Worm (Caenorhabditis elegans) whole organism, L4 larva: ENCODE results near the gene asp-16.

Source experiments
- F10B5.3 ChIP-seq: sonication (generic microtip); optimal IDR thresholded peaks from 2 replicates; lab custom pipeline; 2016; ENCODE audit warnings: mild to moderate bottlenecking, missing genetic modification characterization, missing compliant biosample characterization
- F44E2.7 ChIP-seq: fragments of 200-800 bp; sonication (Bioruptor generic); IDR thresholded peaks from 2 replicates; pipeline ENCODE4 v2.1.2; 2022; ENCODE audit warnings: missing genetic modification characterization, missing compliant biosample characterization
- T26A8.4 ChIP-seq: fragments of 200-800 bp; sonication (Bioruptor generic); IDR thresholded peaks from 2 replicates; pipeline ENCODE4 v1.3.6; 2022; ENCODE audit warnings: missing genetic modification characterization, missing compliant biosample characterization
- Y105C5A.15 ChIP-seq: fragments of 200-800 bp; sonication (Bioruptor generic); IDR thresholded peaks from 2 replicates; pipeline ENCODE4 v1.3.6; 2022; ENCODE audit warnings: missing genetic modification characterization, missing compliant biosample characterization
- aha-1 ChIP-seq: fragments of 150-350 bp; peaks from one replicate; lab custom pipeline; 2014; ENCODE audit warnings: missing biosample characterization, missing genetic modification characterization
- aly-2 ChIP-seq: sonication (generic microtip); optimal IDR thresholded peaks from 2 replicates; lab custom pipeline; 2018; ENCODE audit warnings: missing biosample characterization, missing genetic modification characterization
- daf-16 ChIP-seq, 3 experiments: sonication (generic microtip); optimal IDR thresholded peaks; 2 replicates each; lab custom pipeline; 2016 to 2017; ENCODE audit warnings: missing genetic modification characterization in 3 of 3, missing genetic modification reagents in 3 of 3, mild to moderate bottlenecking in 2 of 3, missing compliant biosample characterization in 2 of 3, missing biosample characterization in 1 of 3, moderate library complexity in 1 of 3
- dmd-6 ChIP-seq: fragments of 200-800 bp; sonication (Bioruptor generic); IDR thresholded peaks from 2 replicates; pipeline ENCODE4 v1.3.6; 2022; ENCODE audit warnings: missing genetic modification reagents, missing genetic modification characterization, missing compliant biosample characterization
- dve-1 ChIP-seq: sonication (generic microtip); optimal IDR thresholded peaks from 2 replicates; lab custom pipeline; 2017; ENCODE audit warnings: antibody characterized with exemption, mild to moderate bottlenecking, missing genetic modification characterization, missing compliant biosample characterization; ENCODE audit not compliant: insufficient read depth
- fkh-10 ChIP-seq: fragments of 150-350 bp; optimal IDR thresholded peaks from 2 replicates; lab custom pipeline; 2014; ENCODE audit warnings: missing biosample characterization, missing genetic modification reagents, missing genetic modification characterization
- hlh-11 ChIP-seq: fragments of 200-800 bp; sonication (Bioruptor generic); optimal IDR thresholded peaks from 2 replicates; lab custom pipeline; 2018; ENCODE audit warnings: mild to moderate bottlenecking, missing genetic modification characterization, missing compliant biosample characterization
- lim-7 ChIP-seq: fragments of 200-800 bp; sonication (Bioruptor generic); IDR thresholded peaks from 2 replicates; pipeline ENCODE4 v1.3.6; 2022; ENCODE audit warnings: missing genetic modification characterization, missing compliant biosample characterization
- lin-13 ChIP-seq: fragments of 150-350 bp; optimal IDR thresholded peaks from 2 replicates; lab custom pipeline; 2014; ENCODE audit warnings: missing biosample characterization, missing genetic modification reagents, missing genetic modification characterization
- lin-15B ChIP-seq: fragments of 150-350 bp; sonication (generic microtip); optimal IDR thresholded peaks from 3 replicates; lab custom pipeline; 2014; ENCODE audit warnings: missing biosample characterization, missing genetic modification characterization
- lin-29 ChIP-seq: fragments of 200-800 bp; sonication (Bioruptor generic); IDR thresholded peaks from 2 replicates; pipeline ENCODE4 v1.3.6; 2022; ENCODE audit warnings: missing genetic modification reagents, missing genetic modification characterization, missing compliant biosample characterization
- lin-38 ChIP-seq: fragments of 200-800 bp; sonication (Bioruptor generic); IDR thresholded peaks from 2 replicates; pipeline ENCODE4 v1.3.6; 2022; ENCODE audit warnings: missing genetic modification reagents, missing genetic modification characterization, missing compliant biosample characterization
- lin-39 ChIP-seq: fragments of 150-350 bp; optimal IDR thresholded peaks from 2 replicates; lab custom pipeline; 2014; ENCODE audit warnings: missing biosample characterization, missing genetic modification reagents, missing genetic modification characterization
- madf-9 ChIP-seq: fragments of 200-800 bp; sonication (Bioruptor generic); conservative IDR thresholded peaks from 2 replicates; pipeline ENCODE4 v1.3.6; 2022; ENCODE audit warnings: missing genetic modification reagents, missing genetic modification characterization, missing compliant biosample characterization
- mep-1 ChIP-seq: fragments of 150-350 bp; sonication (generic microtip); optimal IDR thresholded peaks from 3 replicates; lab custom pipeline; 2014; ENCODE audit warnings: missing biosample characterization, missing genetic modification characterization
- mes-2 ChIP-seq: sonication (generic microtip); optimal IDR thresholded peaks from 2 replicates; lab custom pipeline; 2016; ENCODE audit warnings: missing genotype, mild to moderate bottlenecking, missing genetic modification characterization, missing compliant biosample characterization; ENCODE audit not compliant: poor library complexity, severe bottlenecking
- nhr-102 ChIP-seq: sonication (generic microtip); optimal IDR thresholded peaks from 2 replicates; lab custom pipeline; 2016; ENCODE audit warnings: mild to moderate bottlenecking, missing genetic modification characterization, moderate library complexity, missing compliant biosample characterization
- nhr-237 ChIP-seq: sonication (generic microtip); optimal IDR thresholded peaks from 2 replicates; lab custom pipeline; 2017; ENCODE audit warnings: missing biosample characterization, missing genetic modification characterization
- nhr-25 ChIP-seq: sonication (generic microtip); optimal IDR thresholded peaks from 2 replicates; lab custom pipeline; 2017; ENCODE audit warnings: missing genetic modification characterization, mild to moderate bottlenecking, missing compliant biosample characterization, antibody characterized with exemption, moderate library complexity, borderline replicate concordance; ENCODE audit not compliant: insufficient read depth
- nhr-48 ChIP-seq: sonication (generic microtip); optimal IDR thresholded peaks from 2 replicates; lab custom pipeline; 2016; ENCODE audit warnings: mild to moderate bottlenecking, missing genetic modification characterization, missing compliant biosample characterization
- nhr-6 ChIP-seq: fragments of 150-350 bp; optimal IDR thresholded peaks from 2 replicates; lab custom pipeline; 2014; ENCODE audit warnings: missing biosample characterization, missing genetic modification characterization
- nhr-76 ChIP-seq: fragments of 150-350 bp; optimal IDR thresholded peaks from 2 replicates; lab custom pipeline; 2014; ENCODE audit warnings: missing biosample characterization, missing genetic modification characterization
- nhr-77 ChIP-seq: fragments of 150-350 bp; optimal IDR thresholded peaks from 2 replicates; lab custom pipeline; 2014; ENCODE audit warnings: missing biosample characterization, missing genetic modification characterization
- pha-4 ChIP-seq, 2 experiments: fragments of 150-350 bp in 1 of 2; fragments of 200-800 bp in 1 of 2; sonication (Bioruptor generic) in 1 of 2; IDR thresholded peaks in 1 of 2; optimal IDR thresholded peaks in 1 of 2; 2 replicates each; pipeline versions ENCODE4 v1.3.6 to Lab custom; 2014 to 2022; ENCODE audit warnings: missing genetic modification characterization in 2 of 2, missing genetic modification reagents in 2 of 2, missing biosample characterization in 1 of 2, missing compliant biosample characterization in 1 of 2
- pqm-1 ChIP-seq: sonication (generic microtip); optimal IDR thresholded peaks from 2 replicates; lab custom pipeline; 2017; ENCODE audit warnings: missing biosample characterization, missing genetic modification characterization
- set-16 ChIP-seq: fragments of 200-800 bp; sonication (Bioruptor generic); IDR thresholded peaks from 2 replicates; pipeline ENCODE4 v1.3.6; 2022; ENCODE audit warnings: missing genetic modification reagents, missing genetic modification characterization, missing compliant biosample characterization
- snpc-1.2 ChIP-seq: fragments of 200-800 bp; sonication (Bioruptor generic); IDR thresholded peaks from 2 replicates; pipeline ENCODE4 v1.3.6; 2022; ENCODE audit warnings: missing genetic modification reagents, missing genetic modification characterization, missing compliant biosample characterization
- unc-62 ChIP-seq, 3 experiments: fragments of 150-350 bp in 1 of 3; sonication (generic microtip); optimal IDR thresholded peaks in 2 of 3; peaks in 1 of 3; 1 replicate in 1 of 3; 2 replicates in 2 of 3; lab custom pipeline; 2014 to 2017; ENCODE audit warnings: missing biosample characterization in 3 of 3, missing genetic modification characterization in 3 of 3, missing genetic modification reagents in 3 of 3, missing genotype in 1 of 3
- zfp-3 ChIP-seq: fragments of 200-800 bp; sonication (Bioruptor generic); conservative IDR thresholded peaks from 2 replicates; pipeline ENCODE4 v1.3.6; 2022; ENCODE audit warnings: missing genetic modification reagents, missing genetic modification characterization, missing compliant biosample characterization
- ztf-7 ChIP-seq: fragments of 150-350 bp; optimal IDR thresholded peaks from 2 replicates; lab custom pipeline; 2014; ENCODE audit warnings: missing biosample characterization, missing genetic modification characterization

Gene asp-16

DNA sequence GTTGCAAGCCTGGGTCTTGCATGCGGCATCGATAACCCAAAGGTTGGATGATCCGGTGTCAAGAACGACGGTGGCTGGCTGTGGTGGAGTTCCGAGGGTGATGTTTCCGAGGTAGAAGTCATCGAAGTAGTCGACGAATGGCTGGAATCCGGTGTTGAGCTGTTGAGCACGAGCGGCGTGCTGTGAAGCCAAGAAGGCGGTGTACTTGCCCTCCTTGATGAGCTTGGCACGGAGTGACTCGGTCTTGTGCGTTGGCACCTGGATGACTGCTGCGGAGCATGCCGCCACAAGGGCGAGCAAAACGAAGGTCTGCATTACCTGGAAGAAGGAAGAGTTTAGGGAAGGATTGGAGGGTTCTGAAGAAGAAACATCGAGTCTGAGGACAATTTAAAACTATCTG, 8.0 kb upstream of the asp-16 start, which contains the start of gene asp-1 (continued):
- no peak for TF ChIP-seq Y105C5A.15 (GFP tag; lab: Robert Waterston, UW)
- peak in 1 of 2 experiments; percentile 75 for TF ChIP-seq unc-62 (GFP tag; optimal IDR thresholded peaks at IDR 0.05 in 1 of 2; lab: Kevin White, UChicago)
- TF ChIP-seq unc-62 (tag; optimal IDR thresholded peaks at IDR 0.05; lab: Kevin White, UChicago): no peak
- no peak for TF ChIP-seq ztf-7
- peak; percentile 41 for TF ChIP-seq lin-13 (GFP tag; lab: Kevin White, UChicago)
- no peak for TF ChIP-seq dve-1 (tag; lab: Kevin White, UChicago)
- TF ChIP-seq F44E2.7 (GFP tag; lab: Robert Waterston, UW): peak; percentile 68; the same call in 1 of the 2 replicates

DNA sequence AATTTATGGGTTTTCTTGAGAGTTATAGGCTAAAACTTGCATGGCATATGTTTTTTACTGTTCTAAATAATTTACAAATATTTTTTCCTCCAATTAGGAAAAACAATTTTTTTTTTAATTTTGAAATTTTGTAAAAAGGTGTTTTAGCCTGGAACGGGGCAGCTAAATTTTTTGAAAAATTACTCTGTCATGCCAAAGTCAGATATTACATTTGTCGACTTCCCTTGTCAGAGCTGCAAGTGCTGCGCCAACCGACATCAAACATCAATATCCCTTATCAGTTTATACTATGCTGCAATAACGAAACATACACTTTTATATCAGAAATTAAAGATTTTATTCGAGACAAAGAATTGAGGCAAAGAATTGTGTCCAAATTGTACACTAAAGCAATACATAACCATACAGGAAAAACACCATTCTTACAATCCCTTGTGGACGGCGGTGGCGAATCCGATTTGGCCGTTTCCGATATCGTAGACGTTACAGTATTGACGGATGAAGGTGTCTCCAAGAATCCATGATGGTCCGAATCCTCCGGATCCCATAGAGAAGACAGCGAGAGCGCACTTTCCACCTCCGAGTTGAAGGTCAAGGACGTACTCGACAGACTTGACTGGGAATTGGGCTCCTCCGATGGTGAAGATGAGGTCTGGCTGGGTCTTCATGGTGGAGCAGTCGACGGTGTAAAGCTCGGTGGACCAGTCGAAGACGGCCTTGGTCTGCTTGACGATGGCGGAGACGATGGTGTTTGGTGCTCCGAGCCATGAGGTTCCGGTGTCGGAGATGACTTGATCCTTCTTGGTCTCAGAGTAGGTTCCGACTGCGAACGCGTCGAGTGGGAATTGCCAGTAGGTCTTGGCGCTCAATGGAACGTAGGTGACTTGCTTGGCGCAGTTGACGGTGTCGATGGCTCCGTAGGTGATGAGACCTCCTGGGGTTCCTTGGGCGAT, 7.0 kb upstream of the asp-16 start:
- TF ChIP-seq lin-15B (tag; lab: Kevin White, UChicago) (no peak), set-16 (GFP tag; lab: Robert Waterston, UW) (peak; percentile 80), nhr-48 (tag; lab: Kevin White, UChicago) (no peak), dmd-6 (GFP tag; lab: Robert Waterston, UW) (peak; percentile 29; the same call in 1 of the 2 replicates), mes-2 (tag; lab: Kevin White, UChicago) (peak; percentile 61), unc-62 (GFP tag; optimal IDR thresholded peaks at IDR 0.05 in 1 of 2; lab: Kevin White, UChicago) (peak in 1 of 2 experiments; percentile 59), unc-62 (tag; optimal IDR thresholded peaks at IDR 0.05; lab: Kevin White, UChicago) (no peak), F10B5.3 (tag; lab: Kevin White, UChicago) (no peak), nhr-25 (tag; lab: Kevin White, UChicago) (no peak), lin-13 (GFP tag; lab: Kevin White, UChicago) (no peak), pqm-1 (tag; lab: Kevin White, UChicago) (peak; percentile 26), aha-1 (tag; lab: Kevin White, UChicago) (peak; percentile 91), fkh-10 (GFP tag; lab: Kevin White, UChicago) (no peak), nhr-77 (tag; lab: Kevin White, UChicago) (peak; percentile 29), nhr-237 (no peak), daf-16 (GFP tag; optimal IDR thresholded peaks at IDR 0.05; lab: Kevin White, UChicago) (no peak), daf-16 (tag; optimal IDR thresholded peaks at IDR 0.05; lab: Kevin White, UChicago) (peak; percentile 84), ztf-7 (no peak), nhr-6 (tag; lab: Kevin White, UChicago) (no peak), mep-1 (peak; percentile 11), nhr-76 (no peak), T26A8.4 (GFP tag; lab: Robert Waterston, UW) (peak; percentile 34; the same call in 1 of the 2 replicates), pha-4 (GFP tag; IDR thresholded peaks at IDR 0.05; lab: Robert Waterston, UW) (peak; percentile 35; the same call in 1 of the 2 replicates), pha-4 (tag; optimal IDR thresholded peaks at IDR 0.05; lab: Kevin White, UChicago) (no peak), aly-2 (tag; lab: Kevin White, UChicago) (peak; percentile 96), lin-29 (no peak), zfp-3 (GFP tag; lab: Robert Waterston, UW) (peak; percentile 83; the same call in 1 of the 2 replicates), dve-1 (tag; lab: Kevin White, UChicago) (peak; percentile 80), nhr-102 (tag; lab: Kevin White, UChicago) (peak; percentile 22), lim-7 (GFP tag; lab: Robert Waterston, UW) (no peak), hlh-11 (tag; lab: Kevin White, UChicago) (peak; percentile 46)

DNA sequence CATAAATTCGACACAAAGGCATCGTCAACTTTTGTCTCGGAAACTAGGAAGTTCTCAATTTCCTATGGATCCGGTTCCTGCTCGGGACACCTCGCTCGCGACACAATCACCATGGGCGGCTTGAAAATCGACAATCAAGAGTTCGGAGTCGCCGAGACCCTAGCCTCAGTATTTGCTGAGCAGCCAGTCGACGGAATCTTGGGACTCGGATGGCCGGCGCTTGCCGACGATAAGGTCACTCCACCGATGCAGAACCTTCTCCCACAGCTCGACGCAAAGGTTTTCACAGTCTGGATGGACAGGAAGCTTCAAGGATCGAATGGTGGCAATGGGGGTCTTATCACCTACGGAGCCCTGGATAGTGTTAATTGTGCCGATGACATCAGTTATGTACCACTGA, 5.0 kb upstream of the asp-16 start:
- no peak for TF ChIP-seq lin-39 (tag; lab: Kevin White, UChicago)
- no peak for TF ChIP-seq daf-16 (GFP tag; optimal IDR thresholded peaks at IDR 0.05; lab: Kevin White, UChicago)
- no peak for TF ChIP-seq daf-16 (tag; optimal IDR thresholded peaks at IDR 0.05; lab: Kevin White, UChicago)
- no peak for TF ChIP-seq lin-15B (tag; lab: Kevin White, UChicago)
- TF ChIP-seq madf-9 (GFP tag; lab: Robert Waterston, UW): 0 out of 2 replicates have a peak, but pooled peaks have one; percentile 13
- peak; percentile 70; the same call in 1 of the 2 replicates for TF ChIP-seq set-16 (GFP tag; lab: Robert Waterston, UW)
- TF ChIP-seq mep-1: no peak
- TF ChIP-seq lin-38 (GFP tag; lab: Robert Waterston, UW): no peak
- no peak for TF ChIP-seq snpc-1.2 (GFP tag; lab: Robert Waterston, UW)
